Worm (Caenorhabditis elegans) whole organism, L1 larva: ENCODE measurements around the gene tba-4.
"Not testable (repeated sequence)": the region's sequence is repeated elsewhere in the genome, so short reads cannot be mapped to it uniquely, and the experiment has no call there.

Experiments
- C16A3.4 ChIP-seq: fragments of 150-350 bp; optimal IDR thresholded peaks from 2 replicates; lab custom pipeline; 2014; ENCODE audit warnings: missing biosample characterization, missing genetic modification characterization
- aha-1 ChIP-seq: fragments of 150-350 bp; optimal IDR thresholded peaks from 2 replicates; lab custom pipeline; 2014; ENCODE audit warnings: missing biosample characterization, missing genetic modification characterization
- aly-2 ChIP-seq: fragments of 150-350 bp; optimal IDR thresholded peaks from 2 replicates; lab custom pipeline; 2014; ENCODE audit warnings: missing biosample characterization, missing genetic modification characterization
- blmp-1 ChIP-seq: fragments of 150-350 bp; optimal IDR thresholded peaks from 2 replicates; lab custom pipeline; 2014; ENCODE audit warnings: missing biosample characterization, missing genetic modification characterization
- ceh-63 ChIP-seq: fragments of 200-800 bp; sonication (Bioruptor generic); optimal IDR thresholded peaks from 2 replicates; lab custom pipeline; 2018; ENCODE audit warnings: mild to moderate bottlenecking, missing genetic modification characterization, missing compliant biosample characterization
- ceh-8 ChIP-seq: fragments of 200-800 bp; sonication (Bioruptor generic); optimal IDR thresholded peaks from 2 replicates; lab custom pipeline; 2018; ENCODE audit warnings: mild to moderate bottlenecking, missing genetic modification characterization, moderate library complexity, missing compliant biosample characterization
- ceh-82 ChIP-seq, 3 experiments: fragments of 150-350 bp in 1 of 3; sonication (generic microtip) in 2 of 3; optimal IDR thresholded peaks; 2 replicates each; lab custom pipeline; 2014 to 2017; ENCODE audit warnings: missing biosample characterization in 3 of 3, missing genetic modification characterization in 3 of 3
- ceh-88 ChIP-seq: fragments of 200-800 bp; sonication (Bioruptor generic); IDR thresholded peaks from 2 replicates; pipeline ENCODE4 v1.3.6; 2022; ENCODE audit warnings: missing genetic modification characterization, missing compliant biosample characterization
- ceh-90 ChIP-seq: sonication (generic microtip); optimal IDR thresholded peaks from 2 replicates; lab custom pipeline; 2016; ENCODE audit warnings: missing genetic modification characterization, missing compliant biosample characterization
- dsc-1 ChIP-seq: sonication (generic microtip); optimal IDR thresholded peaks from 2 replicates; lab custom pipeline; 2016; ENCODE audit warnings: mild to moderate bottlenecking, missing genetic modification characterization, missing compliant biosample characterization
- elt-2 ChIP-seq: sonication (generic microtip); optimal IDR thresholded peaks from 2 replicates; lab custom pipeline; 2016; ENCODE audit warnings: missing genetic modification characterization, mild to moderate bottlenecking, inconsistent platforms, missing compliant biosample characterization, missing genetic modification reagents
- ets-5 ChIP-seq: fragments of 200-800 bp; sonication (Bioruptor generic); IDR thresholded peaks from 2 replicates; pipeline ENCODE4 v1.3.6; 2022; ENCODE audit warnings: missing genetic modification characterization, missing compliant biosample characterization
- fkh-10 ChIP-seq: sonication (generic microtip); optimal IDR thresholded peaks from 2 replicates; lab custom pipeline; 2017; ENCODE audit warnings: missing biosample characterization, missing genetic modification reagents, missing genetic modification characterization
- fkh-4 ChIP-seq: sonication (generic microtip); optimal IDR thresholded peaks from 2 replicates; lab custom pipeline; 2016; ENCODE audit warnings: missing compliant biosample characterization, missing genetic modification characterization, borderline replicate concordance
- isw-1 ChIP-seq: fragments of 200-800 bp; sonication (Bioruptor generic); IDR thresholded peaks from 2 replicates; pipeline ENCODE4 v1.3.6; 2022; ENCODE audit warnings: missing genetic modification characterization, missing compliant biosample characterization
- jun-1 ChIP-seq: fragments of 150-350 bp; optimal IDR thresholded peaks from 2 replicates; lab custom pipeline; 2014; ENCODE audit warnings: missing biosample characterization, missing genetic modification reagents, missing genetic modification characterization
- lin-15B ChIP-seq: fragments of 150-350 bp; sonication (generic microtip); optimal IDR thresholded peaks from 3 replicates; lab custom pipeline; 2014; ENCODE audit warnings: missing biosample characterization, missing genetic modification characterization
- mdl-1 ChIP-seq, 2 experiments: fragments of 150-350 bp; optimal IDR thresholded peaks; 2 replicates each; lab custom pipeline; 2014 to 2017; ENCODE audit warnings: missing biosample characterization in 2 of 2, missing genetic modification characterization in 2 of 2, inconsistent platforms in 1 of 2
- mef-2 ChIP-seq: fragments of 150-350 bp; optimal IDR thresholded peaks from 2 replicates; lab custom pipeline; 2014; ENCODE audit warnings: missing biosample characterization, missing genetic modification characterization
- mep-1 ChIP-seq: fragments of 150-350 bp; optimal IDR thresholded peaks from 2 replicates; lab custom pipeline; 2014; ENCODE audit warnings: missing biosample characterization, missing genetic modification characterization
- nhr-20 ChIP-seq: sonication (generic microtip); optimal IDR thresholded peaks from 2 replicates; lab custom pipeline; 2016; ENCODE audit warnings: mild to moderate bottlenecking, missing genetic modification characterization, missing compliant biosample characterization
- nhr-71 ChIP-seq: sonication (generic microtip); optimal IDR thresholded peaks from 2 replicates; lab custom pipeline; 2016; ENCODE audit warnings: mild to moderate bottlenecking, missing genetic modification characterization, moderate library complexity, missing compliant biosample characterization
- nhr-77 ChIP-seq: fragments of 150-350 bp; optimal IDR thresholded peaks from 2 replicates; lab custom pipeline; 2014; ENCODE audit warnings: missing biosample characterization, missing genetic modification characterization
- nhr-85 ChIP-seq: sonication (generic microtip); peaks from one replicate; lab custom pipeline; 2016; ENCODE audit warnings: missing genetic modification characterization, inconsistent platforms, missing compliant biosample characterization
- pag-3 ChIP-seq: sonication (generic microtip); optimal IDR thresholded peaks from 2 replicates; lab custom pipeline; 2017; ENCODE audit warnings: missing genetic modification characterization, mild to moderate bottlenecking, missing compliant biosample characterization, antibody characterized with exemption, borderline replicate concordance; ENCODE audit not compliant: insufficient read depth
- pqm-1 ChIP-seq: sonication (generic microtip); optimal IDR thresholded peaks from 3 replicates; lab custom pipeline; 2017; ENCODE audit warnings: missing biosample characterization, missing genetic modification characterization
- snu-23 ChIP-seq: sonication (generic microtip); optimal IDR thresholded peaks from 2 replicates; lab custom pipeline; 2016; ENCODE audit warnings: missing genetic modification characterization, missing compliant biosample characterization
- swsn-7 ChIP-seq: sonication (generic microtip); optimal IDR thresholded peaks from 2 replicates; lab custom pipeline; 2016; ENCODE audit warnings: missing genetic modification characterization, missing compliant biosample characterization
- tlp-1 ChIP-seq: fragments of 150-350 bp; optimal IDR thresholded peaks from 2 replicates; lab custom pipeline; 2014; ENCODE audit warnings: missing biosample characterization, missing genetic modification characterization
- unc-62 ChIP-seq: fragments of 150-350 bp; optimal IDR thresholded peaks from 2 replicates; lab custom pipeline; 2014; ENCODE audit warnings: missing biosample characterization, missing genetic modification reagents, missing genetic modification characterization
- vab-15 ChIP-seq: sonication (generic microtip); optimal IDR thresholded peaks from 2 replicates; lab custom pipeline; 2017; ENCODE audit warnings: missing genotype, mild to moderate bottlenecking, missing genetic modification characterization, missing compliant biosample characterization
- xbp-1 ChIP-seq: sonication (generic microtip); optimal IDR thresholded peaks from 2 replicates; lab custom pipeline; 2016; ENCODE audit warnings: missing genetic modification characterization, missing compliant biosample characterization
- zip-4 ChIP-seq: fragments of 200-800 bp; sonication (Bioruptor generic); optimal IDR thresholded peaks from 2 replicates; lab custom pipeline; 2018; ENCODE audit warnings: mild to moderate bottlenecking, missing genetic modification characterization, moderate library complexity, missing compliant biosample characterization
- ztf-11 ChIP-seq, 2 experiments: sonication (generic microtip); optimal IDR thresholded peaks; 2 replicates each; lab custom pipeline; 2016 to 2017; ENCODE audit warnings: missing genetic modification characterization in 2 of 2, missing biosample characterization in 1 of 2, missing compliant biosample characterization in 1 of 2

The tba-4 gene

DNA sequence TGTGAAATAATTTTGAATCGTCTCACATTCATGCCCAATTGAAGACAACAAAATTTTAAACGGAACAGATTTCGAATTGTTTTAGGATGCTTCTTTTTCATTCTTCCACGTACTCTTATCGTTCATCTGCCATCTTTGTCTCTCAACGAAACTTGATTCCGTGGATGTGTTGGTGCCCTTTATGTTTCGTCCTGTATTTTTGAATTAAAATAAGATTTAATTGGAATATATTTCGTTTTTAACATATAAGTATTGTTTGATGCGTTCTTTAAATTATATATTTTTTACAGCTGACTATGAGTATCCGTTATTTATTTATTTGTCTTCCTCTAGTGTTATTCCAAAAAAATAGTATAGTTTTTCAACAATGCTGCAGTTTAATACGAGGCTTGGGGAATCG, 16.4 kb upstream of the tba-4 start, which contains the start of gene gly-1 (continued):
- TF ChIP-seq C16A3.4 (tag; lab: Kevin White, UChicago) = no peak
- TF ChIP-seq, all 84 proteins: peak for 0

DNA sequence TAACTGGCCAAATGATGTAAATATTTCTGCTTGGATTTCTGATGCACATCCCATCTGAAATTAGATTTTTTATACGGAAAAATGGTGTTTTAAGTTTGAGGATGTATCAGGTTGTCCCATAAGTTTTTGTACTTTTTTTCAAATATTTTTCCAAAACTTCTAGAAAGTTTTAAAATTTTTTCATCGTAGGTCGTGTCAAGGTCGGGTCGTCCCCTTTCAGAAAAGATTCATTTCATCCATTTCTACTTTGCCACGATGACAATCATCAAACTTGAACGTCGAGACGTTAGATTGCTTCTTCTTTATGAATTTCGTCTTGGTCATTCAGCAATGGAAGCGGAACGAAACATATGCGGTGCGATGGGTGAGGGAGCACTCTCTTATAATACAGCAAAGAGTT, 14.1 kb upstream of the tba-4 start, which contains the start of gene sra-12:
TSS of gene sra-12 (minus strand) at position 101 of the 400 bp plus-strand sequence.
- TF ChIP-seq aha-1; lin-15B; aly-2 (tag; lab: Kevin White, UChicago): not testable (repeated sequence)

DNA sequence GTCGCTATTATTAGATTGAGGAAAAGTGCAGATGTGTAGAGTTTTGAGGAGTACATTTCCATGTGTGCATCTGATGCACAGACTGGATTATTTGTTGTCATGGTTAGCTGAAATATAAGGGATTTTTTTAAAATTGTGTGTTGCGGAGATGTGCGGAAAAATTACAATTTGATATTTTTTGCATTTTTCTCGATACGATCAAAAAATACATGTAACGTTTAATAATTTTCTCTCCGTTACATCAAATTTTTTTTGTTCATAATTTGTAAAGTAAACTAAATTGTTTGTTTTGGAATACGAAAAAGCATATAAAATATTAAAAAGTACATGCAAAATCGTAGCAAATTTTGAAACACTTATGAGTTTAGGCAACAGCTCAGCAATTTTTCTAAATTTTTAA, 8.3 kb upstream of the tba-4 start, which contains the start of gene sra-11:
TSS of gene sra-11 (minus strand) at position 101 of the 400 bp plus-strand sequence.
- TF ChIP-seq pqm-1 (tag; lab: Kevin White, UChicago) = no peak
- no peak for TF ChIP-seq C16A3.4 (tag; lab: Kevin White, UChicago)
- TF ChIP-seq nhr-20 (tag; lab: Kevin White, UChicago) = no peak
- TF ChIP-seq ceh-88 (GFP tag; lab: Robert Waterston, UW) = no peak
- TF ChIP-seq snu-23 (GFP tag; lab: Kevin White, UChicago) = no peak
- TF ChIP-seq elt-2 (tag; lab: Kevin White, UChicago) = no peak
- no peak for TF ChIP-seq dsc-1 (tag; lab: Kevin White, UChicago)
- TF ChIP-seq pag-3 (tag; lab: Kevin White, UChicago) = no peak
- no peak for TF ChIP-seq isw-1 (GFP tag; lab: Robert Waterston, UW)

DNA sequence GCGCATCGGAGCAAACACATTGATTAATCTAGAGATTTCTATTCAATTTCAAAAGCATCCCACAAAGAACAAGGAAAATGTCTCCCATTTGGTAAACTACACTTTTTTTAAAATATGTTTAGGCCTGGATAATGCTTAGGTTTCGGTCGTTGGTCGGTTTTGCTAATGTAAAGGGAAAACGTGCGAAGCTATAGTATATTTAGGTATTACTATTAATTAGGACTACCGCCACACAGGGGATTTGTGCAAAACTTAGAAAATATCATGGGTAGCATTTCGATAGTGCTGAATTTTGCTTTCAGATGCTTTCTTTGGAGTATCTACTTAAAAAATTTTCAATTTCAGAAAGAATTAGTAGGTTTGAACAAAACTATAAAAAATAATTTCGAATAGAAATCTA, 5.5 kb upstream of the tba-4 start:
- no peak for TF ChIP-seq jun-1 (tag; lab: Kevin White, UChicago)
- TF ChIP-seq nhr-71 (tag; lab: Kevin White, UChicago) = no peak
- TF ChIP-seq mef-2 (tag; lab: Kevin White, UChicago) = no peak
- TF ChIP-seq blmp-1 (tag; lab: Kevin White, UChicago) = no peak
- no peak for TF ChIP-seq nhr-77 (tag; lab: Kevin White, UChicago)
- no peak for TF ChIP-seq nhr-85 (tag; lab: Kevin White, UChicago)
- TF ChIP-seq ceh-8 (GFP tag; lab: Kevin White, UChicago) = no peak

DNA sequence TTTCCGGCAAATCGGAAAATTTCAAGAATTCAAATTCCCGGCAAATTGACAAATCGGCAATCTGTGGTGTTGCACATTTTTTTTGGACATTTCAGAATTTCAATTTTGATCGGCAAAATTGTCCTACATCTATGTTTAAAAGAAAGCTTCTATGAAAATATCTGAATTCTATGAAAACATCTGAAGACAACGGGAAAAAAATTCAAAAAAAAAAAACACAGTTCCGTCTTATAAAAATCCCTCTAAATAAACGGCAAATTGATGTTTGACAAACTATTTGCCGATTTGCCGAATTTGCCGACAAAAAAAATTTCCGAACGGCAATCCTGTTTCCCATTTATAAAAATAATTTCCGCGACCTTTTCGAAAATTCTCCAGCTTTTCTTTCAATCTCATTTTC, 4.1 kb upstream of the tba-4 start, which contains the start of gene F44F4.15:
TSS of gene F44F4.15 (plus strand) at position 301 of the 400 bp plus-strand sequence.
- TF ChIP-seq ets-5 (GFP tag; lab: Robert Waterston, UW) (no peak), xbp-1 (tag; lab: Kevin White, UChicago) (no peak), unc-62 (GFP tag; lab: Kevin White, UChicago) (no peak), ceh-82 (tag; optimal IDR thresholded peaks at IDR 0.05; lab: Kevin White, UChicago) (no peak), mep-1 (no peak), zip-4 (no peak), tlp-1 (no peak), dsc-1 (tag; lab: Kevin White, UChicago) (no peak), ceh-63 (no peak), mdl-1 (tag; optimal IDR thresholded peaks at IDR 0.05; lab: Kevin White, UChicago) (no peak), ceh-90 (tag; lab: Kevin White, UChicago) (no peak)
- TF ChIP-seq, all 84 proteins: peak for 0

DNA sequence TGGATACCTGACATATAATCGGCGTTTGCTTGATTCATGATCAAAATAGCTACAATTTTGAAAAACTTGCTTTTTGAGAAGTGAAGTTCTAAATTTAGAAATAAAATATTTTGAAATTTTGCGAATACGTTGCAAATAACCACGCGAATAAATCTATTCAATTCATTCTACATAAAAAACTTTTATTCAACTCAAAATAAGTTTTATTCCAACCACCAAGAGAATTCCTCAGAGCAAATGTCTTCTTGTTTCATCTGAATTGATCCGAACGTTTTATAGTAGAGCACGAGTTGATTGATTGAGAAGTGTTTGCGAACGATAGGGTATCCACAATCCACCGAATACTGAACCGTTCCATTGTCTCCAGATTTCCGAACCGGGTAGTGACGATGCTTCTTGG, 2.8 kb upstream of the tba-4 start, which contains the start of gene F44F4.9:
TSS of gene F44F4.9 (minus strand) at position 101 of the 400 bp plus-strand sequence.
- TF ChIP-seq ztf-11 (tag; optimal IDR thresholded peaks at IDR 0.05; lab: Kevin White, UChicago) (no peak), swsn-7 (tag; lab: Kevin White, UChicago) (no peak), fkh-4 (tag; lab: Kevin White, UChicago) (no peak), vab-15 (tag; lab: Kevin White, UChicago) (no peak), ets-5 (GFP tag; lab: Robert Waterston, UW) (no peak), fkh-10 (GFP tag; lab: Kevin White, UChicago) (no peak)
